Worm (Caenorhabditis elegans) whole organism, L4 larva: ENCODE results near the gene Y43C5B.3.

ENCODE experiments used
- F10B5.3 ChIP-seq: sonication (generic microtip); optimal IDR thresholded peaks from 2 replicates; lab custom pipeline; 2016; ENCODE audit warnings: mild to moderate bottlenecking, missing genetic modification characterization, missing compliant biosample characterization
- F26F4.8 ChIP-seq: fragments of 200-800 bp; sonication (Bioruptor generic); conservative IDR thresholded peaks from 2 replicates; pipeline ENCODE4 v1.3.6; 2022; ENCODE audit warnings: missing genetic modification characterization, missing compliant biosample characterization
- F49E8.2 ChIP-seq: sonication (generic microtip); optimal IDR thresholded peaks from 2 replicates; lab custom pipeline; 2016; ENCODE audit warnings: missing compliant biosample characterization, mild to moderate bottlenecking, missing genetic modification characterization, borderline replicate concordance
- T20F7.1 ChIP-seq: fragments of 200-800 bp; sonication (Bioruptor generic); optimal IDR thresholded peaks from 2 replicates; lab custom pipeline; 2018; ENCODE audit warnings: mild to moderate bottlenecking, missing genetic modification characterization, missing compliant biosample characterization
- ZK337.2 ChIP-seq: fragments of 200-800 bp; sonication (Bioruptor generic); IDR thresholded peaks from 2 replicates; pipeline ENCODE4 v1.3.6; 2022; ENCODE audit warnings: missing genetic modification reagents, missing genetic modification characterization, missing compliant biosample characterization
- aha-1 ChIP-seq: fragments of 150-350 bp; peaks from one replicate; lab custom pipeline; 2014; ENCODE audit warnings: missing biosample characterization, missing genetic modification characterization
- aly-2 ChIP-seq: sonication (generic microtip); optimal IDR thresholded peaks from 2 replicates; lab custom pipeline; 2018; ENCODE audit warnings: missing biosample characterization, missing genetic modification characterization
- attf-4 ChIP-seq: sonication (generic microtip); optimal IDR thresholded peaks from 3 replicates; lab custom pipeline; 2017; ENCODE audit warnings: missing biosample characterization, missing genetic modification characterization
- ceh-20 ChIP-seq: fragments of 200-800 bp; sonication (Bioruptor generic); IDR thresholded peaks from 2 replicates; pipeline ENCODE4 v1.3.6; 2022; ENCODE audit warnings: missing genetic modification reagents, missing genetic modification characterization, missing compliant biosample characterization
- ceh-28 ChIP-seq: fragments of 150-350 bp; optimal IDR thresholded peaks from 2 replicates; lab custom pipeline; 2014; ENCODE audit warnings: missing biosample characterization, missing genetic modification reagents, missing genetic modification characterization
- ceh-44 ChIP-seq: fragments of 200-800 bp; sonication (Bioruptor generic); IDR thresholded peaks from 2 replicates; pipeline ENCODE4 v1.3.6; 2022; ENCODE audit warnings: missing genetic modification reagents, missing genetic modification characterization, missing compliant biosample characterization
- cey-2 ChIP-seq: sonication (generic microtip); optimal IDR thresholded peaks from 3 replicates; lab custom pipeline; 2017; ENCODE audit warnings: missing genetic modification characterization, mild to moderate bottlenecking, missing compliant biosample characterization, antibody characterized with exemption, borderline replicate concordance; ENCODE audit not compliant: insufficient read depth
- daf-16 ChIP-seq, 3 experiments: sonication (generic microtip); optimal IDR thresholded peaks; 2 replicates each; lab custom pipeline; 2016 to 2017; ENCODE audit warnings: missing genetic modification characterization in 3 of 3, missing genetic modification reagents in 3 of 3, mild to moderate bottlenecking in 2 of 3, missing compliant biosample characterization in 2 of 3, missing biosample characterization in 1 of 3, moderate library complexity in 1 of 3
- dmd-8 ChIP-seq: fragments of 200-800 bp; sonication (Bioruptor generic); IDR thresholded peaks from 2 replicates; pipeline ENCODE4 v1.3.6; 2022; ENCODE audit warnings: missing genetic modification characterization, missing compliant biosample characterization
- dve-1 ChIP-seq: sonication (generic microtip); optimal IDR thresholded peaks from 2 replicates; lab custom pipeline; 2017; ENCODE audit warnings: antibody characterized with exemption, mild to moderate bottlenecking, missing genetic modification characterization, missing compliant biosample characterization; ENCODE audit not compliant: insufficient read depth
- hif-1 ChIP-seq, 2 experiments: sonication (generic microtip); optimal IDR thresholded peaks; 2 replicates each; lab custom pipeline; 2016 to 2017; ENCODE audit warnings: missing compliant biosample characterization in 2 of 2, missing genetic modification characterization in 2 of 2, missing genetic modification reagents in 2 of 2, missing genotype in 2 of 2, mild to moderate bottlenecking in 1 of 2
- hlh-11 ChIP-seq: fragments of 200-800 bp; sonication (Bioruptor generic); optimal IDR thresholded peaks from 2 replicates; lab custom pipeline; 2018; ENCODE audit warnings: mild to moderate bottlenecking, missing genetic modification characterization, missing compliant biosample characterization
- hlh-30 ChIP-seq: sonication (generic microtip); optimal IDR thresholded peaks from 2 replicates; lab custom pipeline; 2017; ENCODE audit warnings: antibody characterized with exemption, mild to moderate bottlenecking, missing genetic modification characterization, missing compliant biosample characterization; ENCODE audit not compliant: insufficient read depth
- hmg-1.1 ChIP-seq: fragments of 200-800 bp; sonication (Bioruptor generic); IDR thresholded peaks from 2 replicates; pipeline ENCODE4 v1.3.6; 2022; ENCODE audit warnings: missing genetic modification reagents, missing genetic modification characterization, missing compliant biosample characterization
- lin-1 ChIP-seq: fragments of 200-800 bp; sonication (Bioruptor generic); IDR thresholded peaks from 2 replicates; pipeline ENCODE4 v1.3.6; 2022; ENCODE audit warnings: missing genetic modification reagents, missing genetic modification characterization, missing compliant biosample characterization
- lin-38 ChIP-seq: fragments of 200-800 bp; sonication (Bioruptor generic); IDR thresholded peaks from 2 replicates; pipeline ENCODE4 v1.3.6; 2022; ENCODE audit warnings: missing genetic modification reagents, missing genetic modification characterization, missing compliant biosample characterization
- lin-39 ChIP-seq: fragments of 150-350 bp; optimal IDR thresholded peaks from 2 replicates; lab custom pipeline; 2014; ENCODE audit warnings: missing biosample characterization, missing genetic modification reagents, missing genetic modification characterization
- lir-3 ChIP-seq: sonication (generic microtip); optimal IDR thresholded peaks from 2 replicates; lab custom pipeline; 2016; ENCODE audit warnings: mild to moderate bottlenecking, missing genetic modification characterization, missing compliant biosample characterization
- lsy-2 ChIP-seq, 2 experiments: fragments of 150-350 bp in 1 of 2; sonication (generic microtip) in 1 of 2; optimal IDR thresholded peaks; 2 replicates each; lab custom pipeline; 2014 to 2017; ENCODE audit warnings: missing biosample characterization in 2 of 2, missing genetic modification characterization in 2 of 2
- mes-2 ChIP-seq: sonication (generic microtip); optimal IDR thresholded peaks from 2 replicates; lab custom pipeline; 2016; ENCODE audit warnings: missing genotype, mild to moderate bottlenecking, missing genetic modification characterization, missing compliant biosample characterization; ENCODE audit not compliant: poor library complexity, severe bottlenecking
- mxl-3 ChIP-seq: fragments of 200-800 bp; sonication (Bioruptor generic); optimal IDR thresholded peaks from 2 replicates; lab custom pipeline; 2018; ENCODE audit warnings: mild to moderate bottlenecking, missing genetic modification characterization, missing compliant biosample characterization
- nhr-10 ChIP-seq: fragments of 150-350 bp; optimal IDR thresholded peaks from 2 replicates; lab custom pipeline; 2014; ENCODE audit warnings: missing biosample characterization, missing genetic modification characterization
- nhr-102 ChIP-seq: sonication (generic microtip); optimal IDR thresholded peaks from 2 replicates; lab custom pipeline; 2016; ENCODE audit warnings: mild to moderate bottlenecking, missing genetic modification characterization, moderate library complexity, missing compliant biosample characterization
- nhr-11 ChIP-seq: fragments of 150-350 bp; optimal IDR thresholded peaks from 2 replicates; lab custom pipeline; 2014; ENCODE audit warnings: missing biosample characterization, missing genetic modification characterization
- nhr-237 ChIP-seq: sonication (generic microtip); optimal IDR thresholded peaks from 2 replicates; lab custom pipeline; 2017; ENCODE audit warnings: missing biosample characterization, missing genetic modification characterization
- nhr-25 ChIP-seq: sonication (generic microtip); optimal IDR thresholded peaks from 2 replicates; lab custom pipeline; 2017; ENCODE audit warnings: missing genetic modification characterization, mild to moderate bottlenecking, missing compliant biosample characterization, antibody characterized with exemption, moderate library complexity, borderline replicate concordance; ENCODE audit not compliant: insufficient read depth
- nhr-28 ChIP-seq: fragments of 150-350 bp; optimal IDR thresholded peaks from 2 replicates; lab custom pipeline; 2014; ENCODE audit warnings: missing biosample characterization, missing genetic modification characterization
- nhr-42 ChIP-seq: fragments of 200-800 bp; sonication (Bioruptor generic); IDR thresholded peaks from 2 replicates; pipeline ENCODE4 v1.3.6; 2022; ENCODE audit warnings: missing genetic modification characterization, missing compliant biosample characterization
- nhr-76 ChIP-seq: fragments of 150-350 bp; optimal IDR thresholded peaks from 2 replicates; lab custom pipeline; 2014; ENCODE audit warnings: missing biosample characterization, missing genetic modification characterization
- nhr-77 ChIP-seq: fragments of 150-350 bp; optimal IDR thresholded peaks from 2 replicates; lab custom pipeline; 2014; ENCODE audit warnings: missing biosample characterization, missing genetic modification characterization
- pha-4 ChIP-seq, 2 experiments: fragments of 150-350 bp in 1 of 2; fragments of 200-800 bp in 1 of 2; sonication (Bioruptor generic) in 1 of 2; IDR thresholded peaks in 1 of 2; optimal IDR thresholded peaks in 1 of 2; 2 replicates each; pipeline versions ENCODE4 v1.3.6 to Lab custom; 2014 to 2022; ENCODE audit warnings: missing genetic modification characterization in 2 of 2, missing genetic modification reagents in 2 of 2, missing biosample characterization in 1 of 2, missing compliant biosample characterization in 1 of 2
- php-3 ChIP-seq: fragments of 200-800 bp; sonication (Bioruptor generic); IDR thresholded peaks from 2 replicates; pipeline ENCODE4 v1.3.6; 2022; ENCODE audit warnings: missing genetic modification reagents, missing genetic modification characterization, missing compliant biosample characterization
- pqm-1 ChIP-seq: sonication (generic microtip); optimal IDR thresholded peaks from 2 replicates; lab custom pipeline; 2017; ENCODE audit warnings: missing biosample characterization, missing genetic modification characterization
- snpc-1.2 ChIP-seq: fragments of 200-800 bp; sonication (Bioruptor generic); IDR thresholded peaks from 2 replicates; pipeline ENCODE4 v1.3.6; 2022; ENCODE audit warnings: missing genetic modification reagents, missing genetic modification characterization, missing compliant biosample characterization
- spr-1 ChIP-seq: sonication (generic microtip); optimal IDR thresholded peaks from 2 replicates; lab custom pipeline; 2016; ENCODE audit warnings: mild to moderate bottlenecking, missing genetic modification characterization, missing compliant biosample characterization
- spr-3 ChIP-seq: fragments of 200-800 bp; sonication (Bioruptor generic); optimal IDR thresholded peaks from 2 replicates; lab custom pipeline; 2018; ENCODE audit warnings: mild to moderate bottlenecking, missing genetic modification characterization, missing compliant biosample characterization
- tag-97 ChIP-seq: fragments of 200-800 bp; sonication (Bioruptor generic); IDR thresholded peaks from 2 replicates; pipeline ENCODE4 v1.3.6; 2022; ENCODE audit warnings: missing genetic modification characterization, missing compliant biosample characterization
- unc-39 ChIP-seq: sonication (generic microtip); optimal IDR thresholded peaks from 2 replicates; lab custom pipeline; 2017; ENCODE audit warnings: missing biosample characterization, missing genetic modification characterization
- zag-1 ChIP-seq: fragments of 150-350 bp; optimal IDR thresholded peaks from 2 replicates; lab custom pipeline; 2014; ENCODE audit warnings: missing biosample characterization, missing genetic modification characterization
- zfp-3 ChIP-seq: fragments of 200-800 bp; sonication (Bioruptor generic); conservative IDR thresholded peaks from 2 replicates; pipeline ENCODE4 v1.3.6; 2022; ENCODE audit warnings: missing genetic modification reagents, missing genetic modification characterization, missing compliant biosample characterization
- zip-2 ChIP-seq: fragments of 150-350 bp; optimal IDR thresholded peaks from 2 replicates; lab custom pipeline; 2014; ENCODE audit warnings: missing biosample characterization, missing genetic modification characterization
- ztf-7 ChIP-seq: fragments of 150-350 bp; optimal IDR thresholded peaks from 2 replicates; lab custom pipeline; 2014; ENCODE audit warnings: missing biosample characterization, missing genetic modification characterization

Gene Y43C5B.3

ce11 chrIV:10330962-10331361, 19.4 kb upstream of the Y43C5B.3 start (continued):
- TF ChIP-seq snpc-1.2 (GFP tag; lab: Robert Waterston, UW) (peak; percentile 42; the same call in 1 of the 2 replicates), dmd-8 (GFP tag; lab: Robert Waterston, UW) (no peak), spr-3 (GFP tag; lab: Kevin White, UChicago) (no peak), zip-2 (tag; lab: Kevin White, UChicago) (no peak)

ce11 chrIV:10331882-10332281, 18.5 kb upstream of the Y43C5B.3 start:
- no peak for TF ChIP-seq aly-2 (tag; lab: Kevin White, UChicago)
- no peak for TF ChIP-seq F10B5.3 (tag; lab: Kevin White, UChicago)
- no peak for TF ChIP-seq tag-97 (GFP tag; lab: Robert Waterston, UW)
- peak; percentile 26 for TF ChIP-seq hlh-30 (tag; lab: Kevin White, UChicago)
- no peak for TF ChIP-seq hif-1 (tag; optimal IDR thresholded peaks at IDR 0.05; lab: Kevin White, UChicago)
- no peak for TF ChIP-seq spr-1
- no peak for TF ChIP-seq unc-39
- TF ChIP-seq dve-1 (tag; lab: Kevin White, UChicago): peak; percentile 70
- TF ChIP-seq ceh-44: no peak
- no peak for TF ChIP-seq hmg-1.1 (GFP tag; lab: Robert Waterston, UW)
- TF ChIP-seq zag-1 (tag; lab: Kevin White, UChicago): no peak
- TF ChIP-seq cey-2: no peak
- no peak for TF ChIP-seq dmd-8 (GFP tag; lab: Robert Waterston, UW)
- TF ChIP-seq T20F7.1 (GFP tag; lab: Kevin White, UChicago): no peak
- TF ChIP-seq lin-39 (tag; lab: Kevin White, UChicago): no peak
- TF ChIP-seq F26F4.8 (GFP tag; lab: Robert Waterston, UW): no peak
- TF ChIP-seq ZK337.2 (GFP tag; lab: Robert Waterston, UW): no peak
- TF ChIP-seq zfp-3 (GFP tag; lab: Robert Waterston, UW): no peak
- no peak for TF ChIP-seq ztf-7 (tag; lab: Kevin White, UChicago)
- peak; percentile 18 for TF ChIP-seq mxl-3 (GFP tag; lab: Kevin White, UChicago)
- TF ChIP-seq pha-4 (GFP tag; IDR thresholded peaks at IDR 0.05; lab: Robert Waterston, UW): 0 out of 2 replicates have a peak, but pooled peaks have one; percentile 9
- TF ChIP-seq pha-4 (tag; optimal IDR thresholded peaks at IDR 0.05; lab: Kevin White, UChicago): no peak
- peak in 1 of 2 experiments; percentile 23 for TF ChIP-seq lsy-2 (tag; optimal IDR thresholded peaks at IDR 0.05; lab: Kevin White, UChicago)
- no peak for TF ChIP-seq nhr-237 (tag; lab: Kevin White, UChicago)
- TF ChIP-seq ceh-28 (tag; lab: Kevin White, UChicago): no peak
- TF ChIP-seq nhr-11 (tag; lab: Kevin White, UChicago): no peak
- TF ChIP-seq mes-2 (tag; lab: Kevin White, UChicago): peak; percentile 16
- TF ChIP-seq ceh-20 (GFP tag; lab: Robert Waterston, UW): peak; percentile 21; the same call in 1 of the 2 replicates
- TF ChIP-seq php-3: peak; percentile 81
- TF ChIP-seq lin-38 (GFP tag; lab: Robert Waterston, UW): no peak
- TF ChIP-seq attf-4 (tag; lab: Kevin White, UChicago): no peak
- TF ChIP-seq nhr-102: no peak
- no peak for TF ChIP-seq nhr-10 (tag; lab: Kevin White, UChicago)
- TF ChIP-seq nhr-42 (GFP tag; lab: Robert Waterston, UW): no peak
- peak; percentile 18 for TF ChIP-seq pqm-1 (tag; lab: Kevin White, UChicago)
- peak; percentile 72; the same call in 1 of the 2 replicates for TF ChIP-seq lin-1 (GFP tag; lab: Robert Waterston, UW)
- TF ChIP-seq nhr-76 (tag; lab: Kevin White, UChicago): no peak
- no peak for TF ChIP-seq lir-3 (tag; lab: Kevin White, UChicago)
- peak; percentile 78 for TF ChIP-seq nhr-77 (tag; lab: Kevin White, UChicago)
- no peak for TF ChIP-seq aha-1
- no peak for TF ChIP-seq nhr-25 (tag; lab: Kevin White, UChicago)
- peak; percentile 69 for TF ChIP-seq nhr-28 (tag; lab: Kevin White, UChicago)
- TF ChIP-seq snpc-1.2 (GFP tag; lab: Robert Waterston, UW): no peak
- TF ChIP-seq hlh-11 (tag; lab: Kevin White, UChicago): peak; percentile 78
- no peak for TF ChIP-seq F49E8.2 (tag; lab: Kevin White, UChicago)
- TF ChIP-seq daf-16 (GFP tag; optimal IDR thresholded peaks at IDR 0.05; lab: Kevin White, UChicago): no peak
- peak; percentile 85 for TF ChIP-seq daf-16 (tag; optimal IDR thresholded peaks at IDR 0.05; lab: Kevin White, UChicago)
